Worm (Caenorhabditis elegans): ENCODE data around the gene C31H2.3.

The C31H2.3 gene

DNA sequence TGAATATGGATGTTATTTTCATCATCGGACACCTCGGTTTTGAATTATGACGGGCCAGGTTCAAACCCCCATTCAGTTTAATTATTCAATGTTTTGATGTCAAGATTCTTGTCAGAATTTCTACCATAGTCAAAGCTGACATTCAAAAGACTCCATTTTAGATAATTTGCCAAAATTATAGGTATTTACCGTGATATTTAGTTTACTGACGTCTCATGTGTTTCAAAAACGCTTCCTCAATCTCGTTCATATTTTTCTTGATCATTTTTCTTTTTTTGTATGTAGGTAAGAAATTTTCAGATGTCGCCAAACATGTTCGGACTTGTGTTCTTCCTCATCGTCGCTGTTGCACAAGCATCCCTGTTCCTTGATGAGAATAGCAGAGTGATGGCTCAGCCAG, 8.6 kb upstream of the C31H2.3 start, which contains the start of gene EGAP5.1:
Gene EGAP5.1 (plus strand): TSS at position 301 of the 400 bp plus-strand sequence.
- TF ChIP-seq nhr-12 (tag; optimal IDR thresholded peaks at IDR 0.05) (no peak), ham-2 (GFP tag; optimal IDR thresholded peaks at IDR 0.05) (no peak), mep-1 (tag; optimal IDR thresholded peaks at IDR 0.05) (no peak), nhr-76 (tag; optimal IDR thresholded peaks at IDR 0.05) (no peak), lin-13 (tag; optimal IDR thresholded peaks at IDR 0.05) (no peak), elt-3 (tag; optimal IDR thresholded peaks at IDR 0.05) (no peak), tbx-8 (GFP tag; optimal IDR thresholded peaks at IDR 0.05) (no peak), snpc-4 (tag; optimal IDR thresholded peaks at IDR 0.05) (no peak), ceh-39 (tag; optimal IDR thresholded peaks at IDR 0.05) (no peak), M03D4.4 (tag; optimal IDR thresholded peaks at IDR 0.05) (no peak), drap-1 (GFP tag; optimal IDR thresholded peaks at IDR 0.05) (no peak), nhr-2 (tag; optimal IDR thresholded peaks at IDR 0.05) (no peak), ces-1 (GFP tag; optimal IDR thresholded peaks at IDR 0.05) (no peak), sptf-1 (tag; optimal IDR thresholded peaks at IDR 0.05) (no peak), pha-4 (tag; optimal IDR thresholded peaks at IDR 0.05) (no peak), unc-62 (GFP tag; optimal IDR thresholded peaks at IDR 0.05) (no peak), blmp-1 (tag; optimal IDR thresholded peaks at IDR 0.05) (no peak), zip-8 (tag; optimal IDR thresholded peaks at IDR 0.05) (no peak), bed-3 (GFP tag; optimal IDR thresholded peaks at IDR 0.05) (no peak), flh-1 (GFP tag; optimal IDR thresholded peaks at IDR 0.05) (no peak)

DNA sequence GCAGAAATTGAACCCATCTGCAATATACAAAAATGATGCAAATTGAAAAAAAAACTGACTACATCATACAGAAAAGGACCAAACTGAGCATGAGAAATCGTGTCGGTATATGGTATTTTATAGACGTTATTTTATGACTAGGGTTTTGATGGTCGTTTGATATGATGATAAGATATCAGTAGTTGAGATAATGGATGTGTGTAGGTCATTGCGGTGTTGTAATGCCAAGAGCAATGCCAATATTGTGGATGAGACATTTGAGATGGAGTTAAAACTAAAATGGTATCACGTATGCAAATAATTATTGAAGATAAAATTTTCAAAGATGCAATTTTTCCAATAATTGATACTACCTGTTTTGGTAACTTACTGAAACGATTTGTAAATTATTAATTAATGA, 5.5 kb upstream of the C31H2.3 start, which contains the start of gene C31H2.4:
Gene C31H2.4 (minus strand): TSS at position 19 of the 400 bp plus-strand sequence.
- TF ChIP-seq ham-2 (GFP tag; optimal IDR thresholded peaks at IDR 0.05) (no peak), nhr-2 (tag; optimal IDR thresholded peaks at IDR 0.05) (no peak), elt-3 (tag; optimal IDR thresholded peaks at IDR 0.05) (no peak), drap-1 (GFP tag; optimal IDR thresholded peaks at IDR 0.05) (no peak), zip-8 (tag; optimal IDR thresholded peaks at IDR 0.05) (no peak), M03D4.4 (tag; optimal IDR thresholded peaks at IDR 0.05) (no peak), ces-1 (GFP tag; optimal IDR thresholded peaks at IDR 0.05) (no peak), snpc-4 (tag; optimal IDR thresholded peaks at IDR 0.05) (no peak), ceh-39 (tag; optimal IDR thresholded peaks at IDR 0.05) (no peak), mab-5 (tag; optimal IDR thresholded peaks at IDR 0.05) (no peak), nhr-12 (tag; optimal IDR thresholded peaks at IDR 0.05) (no peak), ztf-11 (tag; optimal IDR thresholded peaks at IDR 0.05) (no peak), bed-3 (GFP tag; optimal IDR thresholded peaks at IDR 0.05) (no peak), sptf-1 (tag; optimal IDR thresholded peaks at IDR 0.05) (no peak), nhr-28 (tag; optimal IDR thresholded peaks at IDR 0.05) (no peak), ceh-83 (GFP tag; optimal IDR thresholded peaks at IDR 0.05) (no peak), nhr-76 (tag; optimal IDR thresholded peaks at IDR 0.05) (no peak), cnd-1 (tag; optimal IDR thresholded peaks at IDR 0.05) (no peak)

DNA sequence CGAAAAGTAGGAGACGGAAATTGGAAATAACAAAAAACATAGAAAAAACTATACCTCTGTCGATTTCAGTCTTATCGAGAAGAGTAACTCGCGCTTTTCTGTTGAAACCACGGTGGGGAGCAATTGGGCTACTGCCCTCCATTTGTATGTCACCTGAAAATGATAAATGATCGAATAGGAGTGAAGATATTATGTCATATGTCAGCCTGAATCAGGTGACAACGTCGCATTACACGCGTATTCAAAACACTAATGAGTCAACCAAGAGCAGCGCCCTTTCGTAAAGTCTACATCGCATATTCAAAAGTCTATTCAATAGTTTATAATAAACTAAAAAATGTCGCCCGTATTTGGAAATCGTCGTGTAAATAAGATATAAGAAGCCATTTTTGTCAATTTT, 1.2 kb downstream of the C31H2.3 start:
- TF ChIP-seq mep-1 (tag; optimal IDR thresholded peaks at IDR 0.05): no peak
- TF ChIP-seq sptf-1 (tag; optimal IDR thresholded peaks at IDR 0.05): no peak
- no peak for TF ChIP-seq elt-1 (tag; optimal IDR thresholded peaks at IDR 0.05; ENCODE audit: borderline replicate concordance, insufficient read depth)
- TF ChIP-seq zip-8 (tag; optimal IDR thresholded peaks at IDR 0.05): no peak
- no peak for TF ChIP-seq M03D4.4 (tag; optimal IDR thresholded peaks at IDR 0.05)
- no peak for TF ChIP-seq ztf-11 (tag; optimal IDR thresholded peaks at IDR 0.05)
- no peak for TF ChIP-seq sem-2 (GFP tag; optimal IDR thresholded peaks at IDR 0.05)
- no peak for TF ChIP-seq blmp-1 (tag; optimal IDR thresholded peaks at IDR 0.05)

DNA sequence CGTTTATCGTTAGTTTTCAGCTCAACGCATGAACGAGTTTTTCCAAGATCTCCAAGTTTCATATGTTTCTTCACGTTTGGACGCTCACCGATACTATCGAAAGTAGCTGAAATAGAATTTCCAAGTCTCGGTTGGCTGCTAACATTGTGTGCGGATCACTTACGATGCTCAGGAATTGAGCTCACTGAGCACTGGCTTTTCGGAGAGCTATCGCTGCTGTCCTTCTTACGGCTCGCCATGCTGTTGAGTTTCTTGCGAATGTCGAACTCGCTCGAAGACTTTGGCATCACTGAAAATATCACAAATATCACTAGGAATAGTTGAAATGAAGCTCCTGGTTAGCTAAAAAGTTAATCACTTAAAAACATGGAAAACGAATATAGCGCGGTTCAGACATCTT, 2.3 kb downstream of the C31H2.3 start:
- no peak for TF ChIP-seq hlh-1 (tag; optimal IDR thresholded peaks at IDR 0.05)
- TF ChIP-seq pha-4 (tag; optimal IDR thresholded peaks at IDR 0.05): no peak
- no peak for TF ChIP-seq ceh-83 (GFP tag; optimal IDR thresholded peaks at IDR 0.05)
- TF ChIP-seq blmp-1 (tag; optimal IDR thresholded peaks at IDR 0.05): no peak
- no peak for TF ChIP-seq nhr-12 (tag; optimal IDR thresholded peaks at IDR 0.05)
- no peak for TF ChIP-seq bed-3 (GFP tag; optimal IDR thresholded peaks at IDR 0.05)
- TF ChIP-seq ceh-39 (tag; optimal IDR thresholded peaks at IDR 0.05): no peak
- no peak for TF ChIP-seq lin-32 (GFP tag; optimal IDR thresholded peaks at IDR 0.05)
- TF ChIP-seq nhr-76 (tag; optimal IDR thresholded peaks at IDR 0.05): no peak
- no peak for TF ChIP-seq mls-2 (tag; optimal IDR thresholded peaks at IDR 0.05)
- TF ChIP-seq ztf-11 (tag; optimal IDR thresholded peaks at IDR 0.05): no peak
- no peak for TF ChIP-seq nhr-28 (tag; optimal IDR thresholded peaks at IDR 0.05)
- TF ChIP-seq sem-2 (GFP tag; optimal IDR thresholded peaks at IDR 0.05): no peak
- no peak for TF ChIP-seq zip-8 (tag; optimal IDR thresholded peaks at IDR 0.05)
- TF ChIP-seq lin-13 (tag; optimal IDR thresholded peaks at IDR 0.05): no peak
- TF ChIP-seq unc-62 (GFP tag; optimal IDR thresholded peaks at IDR 0.05): no peak
- TF ChIP-seq mep-1 (tag; optimal IDR thresholded peaks at IDR 0.05): no peak
- TF ChIP-seq drap-1 (GFP tag; optimal IDR thresholded peaks at IDR 0.05): no peak
- TF ChIP-seq tbx-8 (GFP tag; optimal IDR thresholded peaks at IDR 0.05): no peak
- no peak for TF ChIP-seq lsy-2 (tag; optimal IDR thresholded peaks at IDR 0.05)
